Worm (Caenorhabditis elegans) whole organism, early embryonic: Measurements from ENCODE around the gene nhr-202.

Experiments used
- B0310.2 ChIP-seq: sonication (generic microtip); optimal IDR thresholded peaks from 2 replicates; lab custom pipeline; 2016; ENCODE audit warnings: mild to moderate bottlenecking, missing genetic modification characterization, missing compliant biosample characterization
- F13C5.2 ChIP-seq: sonication (generic microtip); optimal IDR thresholded peaks from 2 replicates; lab custom pipeline; 2017; ENCODE audit warnings: mild to moderate bottlenecking, missing genetic modification characterization, inconsistent platforms, missing compliant biosample characterization
- aly-1 ChIP-seq: sonication (generic microtip); optimal IDR thresholded peaks from 2 replicates; lab custom pipeline; 2016; ENCODE audit warnings: missing genetic modification characterization, missing compliant biosample characterization
- ama-1 ChIP-seq: fragments of 150-350 bp; optimal IDR thresholded peaks from 2 replicates; lab custom pipeline; 2014
- ceh-13 ChIP-seq: fragments of 200-800 bp; sonication (Bioruptor generic); optimal IDR thresholded peaks from 2 replicates; lab custom pipeline; 2018; ENCODE audit warnings: mild to moderate bottlenecking, missing genetic modification characterization, missing compliant biosample characterization
- ceh-36 ChIP-seq: sonication (generic microtip); optimal IDR thresholded peaks from 2 replicates; lab custom pipeline; 2016; ENCODE audit warnings: missing genetic modification characterization, inconsistent platforms, missing compliant biosample characterization
- ets-7 ChIP-seq: sonication (generic microtip); optimal IDR thresholded peaks from 2 replicates; lab custom pipeline; 2016; ENCODE audit warnings: missing genotype, missing genetic modification characterization, missing compliant biosample characterization
- flt-1 ChIP-seq: fragments of 200-800 bp; sonication (Bioruptor generic); IDR thresholded peaks from 2 replicates; pipeline ENCODE4 v1.3.6; 2022; ENCODE audit warnings: missing genetic modification characterization, missing compliant biosample characterization
- hmbx-1 ChIP-seq: sonication (generic microtip); optimal IDR thresholded peaks from 2 replicates; lab custom pipeline; 2016; ENCODE audit warnings: mild to moderate bottlenecking, missing genetic modification characterization, missing compliant biosample characterization
- hmg-4 ChIP-seq: fragments of 200-800 bp; sonication (Bioruptor generic); optimal IDR thresholded peaks from 2 replicates; lab custom pipeline; 2018; ENCODE audit warnings: mild to moderate bottlenecking, missing genetic modification characterization, missing compliant biosample characterization
- hnd-1 ChIP-seq: sonication (generic microtip); optimal IDR thresholded peaks from 2 replicates; lab custom pipeline; 2016; ENCODE audit warnings: missing genetic modification characterization, missing compliant biosample characterization
- pes-1 ChIP-seq: fragments of 200-800 bp; sonication (Bioruptor generic); IDR thresholded peaks from 2 replicates; pipeline ENCODE4 v1.3.6; 2022; ENCODE audit warnings: missing genetic modification reagents, missing genetic modification characterization, missing compliant biosample characterization
- scrt-1 ChIP-seq: fragments of 200-800 bp; sonication (Bioruptor generic); IDR thresholded peaks from 2 replicates; pipeline ENCODE4 v1.3.6; 2022; ENCODE audit warnings: missing genetic modification characterization, missing compliant biosample characterization
- sea-1 ChIP-seq: fragments of 200-800 bp; sonication (Bioruptor generic); conservative IDR thresholded peaks from 2 replicates; pipeline ENCODE4 v1.3.6; 2022; ENCODE audit warnings: missing genetic modification characterization, missing compliant biosample characterization
- tbx-11 ChIP-seq: fragments of 200-800 bp; sonication (Bioruptor generic); IDR thresholded peaks from 2 replicates; pipeline ENCODE4 v1.3.6; 2022; ENCODE audit warnings: missing genetic modification characterization, missing compliant biosample characterization
- tbx-37 ChIP-seq: fragments of 200-800 bp; sonication (Bioruptor generic); conservative IDR thresholded peaks from 2 replicates; pipeline ENCODE4 v1.3.6; 2022; ENCODE audit warnings: missing genetic modification reagents, missing genetic modification characterization, missing compliant biosample characterization
- tra-4 ChIP-seq: sonication (generic microtip); optimal IDR thresholded peaks from 2 replicates; lab custom pipeline; 2017; ENCODE audit warnings: missing genetic modification characterization, missing compliant biosample characterization

The nhr-202 gene

DNA sequence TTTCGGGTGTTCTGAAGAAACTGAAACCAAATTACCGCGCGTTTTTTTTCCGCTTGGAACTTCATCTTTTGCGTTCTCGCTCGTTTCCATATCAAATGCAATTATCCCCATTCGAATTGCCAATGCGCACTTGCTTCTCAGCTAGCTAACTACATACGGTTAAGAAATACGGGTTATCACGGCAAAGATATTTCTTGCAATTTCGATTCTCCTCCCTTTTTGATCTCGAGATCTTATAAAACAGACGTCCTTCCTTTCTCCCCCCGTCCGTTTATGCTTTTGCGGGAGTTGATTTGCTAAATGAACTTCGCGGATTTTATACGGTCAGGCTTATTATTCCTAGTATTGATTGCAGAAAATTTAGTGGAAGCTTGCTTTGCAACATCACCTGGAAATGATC is 33.5 kb upstream of the nhr-202 start, which contains the start of gene B0554.4:
Gene B0554.4, plus strand, starts transcription at position 301 of the 400 bp plus-strand sequence.
- TF ChIP-seq B0310.2 (tag; lab: Kevin White, UChicago) (no peak), scrt-1 (no peak), flt-1 (GFP tag; lab: Robert Waterston, UW) (no peak), pes-1 (no peak), ets-7 (tag; lab: Kevin White, UChicago) (no peak), hmg-4 (GFP tag; lab: Kevin White, UChicago) (no peak), tbx-37 (GFP tag; lab: Robert Waterston, UW) (no peak), tra-4 (no peak), ceh-13 (GFP tag; lab: Kevin White, UChicago) (no peak), hnd-1 (tag; lab: Kevin White, UChicago) (no peak), ceh-36 (tag; lab: Kevin White, UChicago) (no peak)

DNA sequence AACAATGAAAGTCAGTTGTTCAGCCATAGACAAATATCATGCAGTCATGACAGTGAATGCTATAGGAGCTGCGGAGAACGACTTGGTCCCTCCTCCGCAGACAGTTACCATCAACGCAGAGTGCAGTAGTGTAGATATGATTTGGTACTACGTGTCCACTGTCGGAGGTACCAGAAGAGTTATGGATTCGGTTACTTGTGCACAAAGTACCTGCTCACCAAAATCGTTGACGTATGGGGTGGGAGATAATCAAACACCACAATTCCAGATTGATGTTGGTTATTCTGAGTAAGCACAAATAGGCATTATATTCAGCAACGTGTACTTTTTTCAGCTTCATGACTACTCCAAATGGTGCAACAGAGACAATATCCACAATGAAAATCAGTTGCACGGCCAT is 29.4 kb upstream of the nhr-202 start:
- TF ChIP-seq ama-1 (lab: Kevin White, UChicago): no peak

DNA sequence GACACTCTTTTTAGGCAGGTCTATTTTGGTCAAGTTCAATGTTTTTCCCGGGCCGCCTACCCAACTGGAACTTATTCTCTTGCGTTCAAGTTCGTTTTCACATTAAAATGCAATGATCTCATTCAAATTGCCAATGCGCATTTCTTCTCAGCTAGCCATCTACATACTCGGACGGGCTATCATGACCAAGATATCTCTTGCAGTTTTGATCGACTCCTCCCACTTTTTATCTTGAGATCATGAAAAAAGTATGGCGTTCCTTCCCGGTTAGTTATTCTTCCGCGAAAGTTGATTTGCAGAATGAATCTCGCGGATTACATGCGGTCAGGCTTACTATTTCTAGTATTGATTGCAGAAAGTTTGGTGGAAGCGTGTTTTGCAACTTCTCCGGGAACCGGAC is 28.5 kb upstream of the nhr-202 start, which contains the start of gene B0554.2:
Gene B0554.2, plus strand, starts transcription at position 301 of the 400 bp plus-strand sequence.
- no peak for TF ChIP-seq B0310.2 (tag; lab: Kevin White, UChicago)
- TF ChIP-seq tbx-37 (GFP tag; lab: Robert Waterston, UW): no peak
- TF ChIP-seq flt-1 (GFP tag; lab: Robert Waterston, UW): no peak
- TF ChIP-seq hmbx-1 (tag; lab: Kevin White, UChicago): no peak
- no peak for TF ChIP-seq sea-1
- TF ChIP-seq tbx-11 (GFP tag; lab: Robert Waterston, UW): no peak
- no peak for TF ChIP-seq hnd-1 (tag; lab: Kevin White, UChicago)
- TF ChIP-seq ets-7 (tag; lab: Kevin White, UChicago): no peak
- TF ChIP-seq F13C5.2 (tag; lab: Kevin White, UChicago): no peak
- no peak for TF ChIP-seq ama-1 (lab: Kevin White, UChicago)
- TF ChIP-seq aly-1 (tag; lab: Kevin White, UChicago): no peak
- no peak for TF ChIP-seq scrt-1
- TF ChIP-seq hmg-4 (GFP tag; lab: Kevin White, UChicago): no peak

DNA sequence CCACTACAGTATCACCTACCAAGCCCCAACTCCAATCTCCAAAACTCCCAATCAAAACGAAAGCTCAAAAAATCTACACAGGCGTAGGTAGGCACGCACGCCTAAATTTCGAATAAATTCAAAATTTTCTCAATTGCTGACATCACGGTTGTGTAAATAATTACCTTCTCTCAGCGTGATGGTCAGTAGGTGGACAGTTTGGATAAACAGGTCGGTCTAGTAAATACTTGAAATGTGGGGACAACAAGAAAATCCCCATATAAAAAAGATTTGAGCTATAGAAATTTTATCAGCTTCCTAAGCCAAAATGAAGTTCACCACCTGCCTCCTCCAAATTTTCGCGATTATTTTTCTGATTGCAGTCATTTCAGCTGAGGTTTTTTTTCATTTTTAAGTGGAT is 24.3 kb upstream of the nhr-202 start, which contains the start of gene B0554.1:
Gene B0554.1, plus strand, starts transcription at position 301 of the 400 bp plus-strand sequence.
- no peak for TF ChIP-seq aly-1 (tag; lab: Kevin White, UChicago)
- TF ChIP-seq B0310.2 (tag; lab: Kevin White, UChicago): no peak
- no peak for TF ChIP-seq hmbx-1 (tag; lab: Kevin White, UChicago)
- TF ChIP-seq ceh-36 (tag; lab: Kevin White, UChicago): no peak
- TF ChIP-seq ama-1 (lab: Kevin White, UChicago): no peak
- no peak for TF ChIP-seq F13C5.2 (tag; lab: Kevin White, UChicago)
- no peak for TF ChIP-seq hnd-1 (tag; lab: Kevin White, UChicago)
- TF ChIP-seq ceh-13 (GFP tag; lab: Kevin White, UChicago): no peak
- no peak for TF ChIP-seq flt-1 (GFP tag; lab: Robert Waterston, UW)
- TF ChIP-seq tra-4: no peak
- no peak for TF ChIP-seq scrt-1
- no peak for TF ChIP-seq tbx-11 (GFP tag; lab: Robert Waterston, UW)
- no peak for TF ChIP-seq hmg-4 (GFP tag; lab: Kevin White, UChicago)
- no peak for TF ChIP-seq tbx-37 (GFP tag; lab: Robert Waterston, UW)
- TF ChIP-seq sea-1: no peak
- no peak for TF ChIP-seq ets-7 (tag; lab: Kevin White, UChicago)
- TF ChIP-seq pes-1: no peak

DNA sequence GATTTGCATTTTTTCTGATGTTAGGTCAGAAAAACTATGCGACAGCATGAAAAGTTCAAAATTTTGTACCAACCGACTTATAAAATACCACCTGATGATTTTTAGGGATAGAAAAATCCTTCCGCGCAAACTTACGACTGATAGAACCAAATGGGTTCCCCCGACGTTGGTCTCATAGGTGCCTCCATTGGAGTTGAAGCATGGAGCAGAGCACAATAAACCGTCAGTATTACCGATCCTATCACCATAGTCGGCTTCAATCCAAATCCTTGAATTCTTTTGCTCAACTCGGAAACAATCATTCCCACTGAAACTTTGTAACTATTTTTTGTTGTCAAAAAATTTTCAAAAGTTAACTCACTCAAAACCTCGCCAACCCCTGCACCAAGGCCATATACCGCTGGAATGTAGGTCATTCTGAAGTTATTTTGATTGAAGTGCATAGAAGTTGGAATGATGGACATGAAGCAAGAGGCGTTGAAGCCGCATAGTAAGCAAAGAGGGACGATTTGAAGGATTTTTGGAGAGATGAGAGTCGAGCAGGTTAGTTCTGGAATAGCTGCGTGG is 23.1 kb upstream of the nhr-202 start:
- TF ChIP-seq flt-1 (GFP tag; lab: Robert Waterston, UW): no peak
- no peak for TF ChIP-seq sea-1
- TF ChIP-seq tbx-11 (GFP tag; lab: Robert Waterston, UW): no peak
- no peak for TF ChIP-seq hmg-4 (GFP tag; lab: Kevin White, UChicago)
- no peak for TF ChIP-seq hnd-1 (tag; lab: Kevin White, UChicago)
- no peak for TF ChIP-seq tra-4
- no peak for TF ChIP-seq pes-1
- TF ChIP-seq ama-1 (lab: Kevin White, UChicago): no peak

DNA sequence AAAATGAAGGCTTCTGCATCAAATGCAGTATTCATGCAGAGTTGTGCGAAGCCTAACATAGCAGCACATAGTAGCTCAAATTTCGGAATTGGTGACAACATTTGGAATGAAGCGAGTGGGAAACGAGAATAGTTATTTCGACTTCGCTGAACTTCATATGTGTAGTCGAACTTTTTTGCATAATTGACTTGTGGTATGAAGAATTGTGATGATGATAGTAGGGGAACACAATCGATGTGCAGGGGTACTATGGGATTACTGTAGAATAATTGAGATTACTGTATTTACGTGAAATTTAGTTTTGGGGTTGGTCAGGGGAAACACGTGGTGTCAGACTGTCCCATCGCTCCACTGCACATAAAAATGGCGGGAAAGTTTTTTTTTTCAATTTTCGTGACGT is 21.5 kb upstream of the nhr-202 start, which contains the start of gene B0554.7:
Gene B0554.7, minus strand, starts transcription at position 101 of the 400 bp plus-strand sequence.
- no peak for TF ChIP-seq hmg-4 (GFP tag; lab: Kevin White, UChicago)
- TF ChIP-seq ets-7 (tag; lab: Kevin White, UChicago): no peak
- TF ChIP-seq B0310.2 (tag; lab: Kevin White, UChicago): no peak
- no peak for TF ChIP-seq hmbx-1 (tag; lab: Kevin White, UChicago)
- TF ChIP-seq flt-1 (GFP tag; lab: Robert Waterston, UW): no peak
- no peak for TF ChIP-seq tbx-11 (GFP tag; lab: Robert Waterston, UW)
- no peak for TF ChIP-seq tra-4
- TF ChIP-seq hnd-1 (tag; lab: Kevin White, UChicago): no peak
- no peak for TF ChIP-seq ama-1 (lab: Kevin White, UChicago)
- TF ChIP-seq ceh-36 (tag; lab: Kevin White, UChicago): no peak
- no peak for TF ChIP-seq tbx-37 (GFP tag; lab: Robert Waterston, UW)
- no peak for TF ChIP-seq pes-1
- no peak for TF ChIP-seq F13C5.2 (tag; lab: Kevin White, UChicago)
- TF ChIP-seq ceh-13 (GFP tag; lab: Kevin White, UChicago): no peak
- no peak for TF ChIP-seq sea-1

DNA sequence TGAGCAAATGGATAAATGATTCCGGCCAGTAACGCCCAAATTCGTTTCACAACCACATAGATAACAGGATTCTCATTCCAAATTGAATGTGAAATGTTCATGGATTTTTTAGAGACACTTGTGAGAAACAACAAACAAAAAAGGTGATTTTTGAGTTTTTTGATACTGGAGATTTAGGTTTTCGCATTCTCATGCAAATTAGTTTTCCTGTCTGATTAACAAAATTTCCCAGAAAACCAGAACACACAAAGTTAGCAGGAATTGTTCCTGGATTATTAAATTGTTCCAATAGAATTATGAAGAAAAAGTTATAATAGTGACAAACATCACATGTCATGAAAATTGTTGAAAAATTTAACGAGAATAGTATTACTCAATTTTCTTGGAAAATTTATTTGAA is 19.2 kb upstream of the nhr-202 start, which contains the start of gene srh-33:
Gene srh-33, minus strand, starts transcription at position 101 of the 400 bp plus-strand sequence.
- TF ChIP-seq tra-4: no peak
- TF ChIP-seq flt-1 (GFP tag; lab: Robert Waterston, UW): no peak
- TF ChIP-seq pes-1: no peak
- TF ChIP-seq scrt-1: no peak
- TF ChIP-seq hmg-4 (GFP tag; lab: Kevin White, UChicago): no peak
- no peak for TF ChIP-seq F13C5.2 (tag; lab: Kevin White, UChicago)
- TF ChIP-seq ceh-36 (tag; lab: Kevin White, UChicago): no peak
- no peak for TF ChIP-seq hmbx-1 (tag; lab: Kevin White, UChicago)
- no peak for TF ChIP-seq sea-1
- no peak for TF ChIP-seq ceh-13 (GFP tag; lab: Kevin White, UChicago)
- no peak for TF ChIP-seq tbx-37 (GFP tag; lab: Robert Waterston, UW)
